Worm (Caenorhabditis elegans): ENCODE results near the gene mbr-1.

The mbr-1 gene

DNA sequence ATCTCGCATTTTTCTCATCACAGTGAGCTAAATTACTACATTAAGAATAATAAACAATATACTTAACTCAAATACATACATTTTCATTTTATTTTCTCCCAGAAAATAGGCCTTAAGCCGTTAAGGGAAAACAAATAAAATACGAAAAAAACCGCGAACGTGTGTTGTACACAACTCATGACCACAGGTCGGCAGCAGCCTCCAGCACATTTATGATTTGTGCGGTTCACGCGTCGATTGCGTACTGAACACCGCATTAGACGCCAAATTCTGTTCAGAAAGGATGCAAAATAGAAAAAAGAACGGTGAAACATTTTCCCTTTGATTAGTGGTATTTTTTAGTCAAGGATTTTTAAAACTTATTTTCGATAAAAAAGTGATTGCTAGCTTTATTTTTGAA lies 42.7 kb downstream of the mbr-1 start (continued):
- no peak for TF ChIP-seq spr-1 (tag; optimal IDR thresholded peaks at IDR 0.05)
- TF ChIP-seq F10B5.3 (tag; optimal IDR thresholded peaks at IDR 0.05), result no peak
- TF ChIP-seq dmd-6 (GFP tag; IDR thresholded peaks at IDR 0.05), result peak; percentile 73
- no peak for TF ChIP-seq ceh-20 (GFP tag; IDR thresholded peaks at IDR 0.05)
- TF ChIP-seq hif-1 (tag; optimal IDR thresholded peaks at IDR 0.05), result peak in 1 of 2 experiments; percentile 56
- TF ChIP-seq rbr-2 (tag; optimal IDR thresholded peaks at IDR 0.05), result peak; percentile 1
- no peak for TF ChIP-seq T20F7.1 (GFP tag; optimal IDR thresholded peaks at IDR 0.05)
- TF ChIP-seq aha-1 (tag), result no peak
- peak; percentile 38 for TF ChIP-seq dpl-1 (GFP tag; optimal IDR thresholded peaks at IDR 0.05)
- peak in 1 of 2 experiments; percentile 39 for TF ChIP-seq lsy-2 (tag; optimal IDR thresholded peaks at IDR 0.05)
- no peak for TF ChIP-seq egl-27 (tag; optimal IDR thresholded peaks at IDR 0.05)
- no peak for TF ChIP-seq php-3 (GFP tag; IDR thresholded peaks at IDR 0.05)
- no peak for TF ChIP-seq aly-2 (tag; optimal IDR thresholded peaks at IDR 0.05)
- TF ChIP-seq lin-29 (GFP tag; IDR thresholded peaks at IDR 0.05), result no peak
- TF ChIP-seq unc-130 (GFP tag; optimal IDR thresholded peaks at IDR 0.05), result no peak

DNA sequence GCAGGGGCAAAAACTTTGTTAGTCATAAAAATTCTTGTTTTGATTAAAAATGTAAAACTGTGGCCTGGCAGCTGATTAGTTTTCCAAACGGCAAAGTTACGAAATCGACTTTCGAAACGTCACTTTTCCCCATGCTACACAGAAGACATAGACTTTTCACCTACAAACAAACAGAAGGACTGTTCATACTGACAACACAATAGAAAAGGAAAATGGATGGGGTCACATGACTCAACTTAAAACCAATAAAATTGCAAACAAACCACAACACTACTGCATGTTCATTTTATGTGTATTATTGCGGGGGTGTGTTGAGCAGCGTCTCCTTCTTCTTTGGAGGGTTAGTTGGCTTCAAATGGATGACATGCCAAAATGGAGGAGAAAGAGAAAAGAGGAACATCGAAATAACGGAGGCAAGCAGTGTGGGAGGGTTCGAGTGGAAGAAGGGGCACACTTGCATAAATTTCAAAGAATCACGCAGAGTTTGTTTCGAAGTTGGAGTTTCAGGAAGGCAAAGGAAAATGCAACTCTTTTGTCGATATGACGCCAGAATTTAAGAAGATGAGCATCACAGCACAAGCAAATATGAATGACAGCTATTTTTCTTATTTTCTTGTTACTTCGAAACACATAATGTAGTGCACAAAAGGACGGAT lies 43.6 kb downstream of the mbr-1 start:
- TF ChIP-seq daf-16 (GFP tag; optimal IDR thresholded peaks at IDR 0.05) (no peak), daf-16 (tag; optimal IDR thresholded peaks at IDR 0.05) (peak; percentile 85), hif-1 (tag; optimal IDR thresholded peaks at IDR 0.05) (peak in 1 of 2 experiments; percentile 34), pha-4 (GFP tag; IDR thresholded peaks at IDR 0.05) (no peak), pha-4 (tag; optimal IDR thresholded peaks at IDR 0.05) (peak; percentile 84), nhr-11 (tag; optimal IDR thresholded peaks at IDR 0.05) (peak; percentile 58), rbr-2 (tag; optimal IDR thresholded peaks at IDR 0.05) (peak; percentile 34), nhr-77 (tag; optimal IDR thresholded peaks at IDR 0.05) (peak; percentile 19), dpl-1 (GFP tag; optimal IDR thresholded peaks at IDR 0.05) (peak; percentile 22), spr-1 (tag; optimal IDR thresholded peaks at IDR 0.05) (no peak), daf-19 (GFP tag; conservative IDR thresholded peaks at IDR 0.05) (no peak), skn-1 (tag; optimal IDR thresholded peaks at IDR 0.05) (no peak), nhr-6 (tag; optimal IDR thresholded peaks at IDR 0.05) (peak; percentile 72), dve-1 (tag; optimal IDR thresholded peaks at IDR 0.05; ENCODE audit: insufficient read depth) (peak; percentile 62), F37D6.2 (tag; optimal IDR thresholded peaks at IDR 0.05) (no peak), hlh-11 (tag; optimal IDR thresholded peaks at IDR 0.05) (peak; percentile 66), dmd-6 (GFP tag; IDR thresholded peaks at IDR 0.05) (0 out of 2 replicates have a peak, but pooled peaks have one; percentile 14), fkh-10 (GFP tag; optimal IDR thresholded peaks at IDR 0.05) (peak; percentile 29), aha-1 (tag) (peak; percentile 34), php-3 (GFP tag; IDR thresholded peaks at IDR 0.05) (0 out of 2 replicates have a peak, but pooled peaks have one; percentile 26), mdl-1 (tag; optimal IDR thresholded peaks at IDR 0.05) (peak in 1 of 2 experiments; percentile 62), lsy-2 (tag; optimal IDR thresholded peaks at IDR 0.05) (peak in 1 of 2 experiments; percentile 61), Y48G9A.11 (GFP tag; IDR thresholded peaks at IDR 0.05) (no peak), ztf-7 (tag; optimal IDR thresholded peaks at IDR 0.05) (no peak), hlh-30 (tag; optimal IDR thresholded peaks at IDR 0.05; ENCODE audit: insufficient read depth) (peak; percentile 83), mep-1 (tag; optimal IDR thresholded peaks at IDR 0.05) (peak; percentile 73), unc-62 (GFP tag; optimal IDR thresholded peaks at IDR 0.05 in 1 of 2) (peak in 1 of 2 experiments; percentile 99), unc-62 (tag; optimal IDR thresholded peaks at IDR 0.05) (no peak), ama-1 (optimal IDR thresholded peaks at IDR 0.05) (peak; percentile 53), hmg-1.1 (GFP tag; IDR thresholded peaks at IDR 0.05) (0 out of 2 replicates have a peak, but pooled peaks have one; percentile 48), dmd-8 (GFP tag; IDR thresholded peaks at IDR 0.05) (no peak), snpc-4 (tag; optimal IDR thresholded peaks at IDR 0.05) (no peak), madf-9 (GFP tag; conservative IDR thresholded peaks at IDR 0.05) (no peak), daf-8 (GFP tag; IDR thresholded peaks at IDR 0.05) (no peak), Y75B8A.6 (GFP tag; IDR thresholded peaks at IDR 0.05) (no peak), nhr-28 (tag; optimal IDR thresholded peaks at IDR 0.05) (peak; percentile 68), mes-2 (tag; optimal IDR thresholded peaks at IDR 0.05; ENCODE audit: poor library complexity, severe bottlenecking) (peak; percentile 18)

Data from whole organism, L4 larva.